Worm (Caenorhabditis elegans) whole organism, L1 larva: ENCODE results near the gene R11F4.1.

Experiments used
- C16A3.4 ChIP-seq: fragments of 150-350 bp; optimal IDR thresholded peaks from 2 replicates; lab custom pipeline; 2014; ENCODE audit warnings: missing biosample characterization, missing genetic modification characterization
- ceh-90 ChIP-seq: sonication (generic microtip); optimal IDR thresholded peaks from 2 replicates; lab custom pipeline; 2016; ENCODE audit warnings: missing genetic modification characterization, missing compliant biosample characterization
- ces-1 ChIP-seq: fragments of 150-350 bp; optimal IDR thresholded peaks from 2 replicates; lab custom pipeline; 2014; ENCODE audit warnings: missing biosample characterization, missing genetic modification reagents, missing genetic modification characterization
- elt-3 ChIP-seq, 6 experiments: fragments of 150-350 bp in 1 of 6; sonication (generic microtip); optimal IDR thresholded peaks; 2 replicates each; lab custom pipeline; 2017 to 2018; ENCODE audit warnings: missing biosample characterization in 6 of 6, missing genetic modification characterization in 6 of 6, inconsistent platforms in 1 of 6
- fkh-10 ChIP-seq: sonication (generic microtip); optimal IDR thresholded peaks from 2 replicates; lab custom pipeline; 2017; ENCODE audit warnings: missing biosample characterization, missing genetic modification reagents, missing genetic modification characterization
- fos-1 ChIP-seq: fragments of 150-350 bp; optimal IDR thresholded peaks from 2 replicates; lab custom pipeline; 2014; ENCODE audit warnings: missing biosample characterization, missing genetic modification characterization
- hlh-4 ChIP-seq: sonication (generic microtip); optimal IDR thresholded peaks from 2 replicates; lab custom pipeline; 2016; ENCODE audit warnings: mild to moderate bottlenecking, missing genetic modification characterization, missing compliant biosample characterization
- nhr-19 ChIP-seq: fragments of 200-800 bp; sonication (Bioruptor generic); conservative IDR thresholded peaks from 2 replicates; pipeline ENCODE4 v1.3.6; 2022; ENCODE audit warnings: missing genetic modification characterization, missing compliant biosample characterization
- nhr-237 ChIP-seq: fragments of 150-350 bp; optimal IDR thresholded peaks from 2 replicates; lab custom pipeline; 2014; ENCODE audit warnings: missing biosample characterization, missing genetic modification characterization
- pqm-1 ChIP-seq: sonication (generic microtip); optimal IDR thresholded peaks from 3 replicates; lab custom pipeline; 2017; ENCODE audit warnings: missing biosample characterization, missing genetic modification characterization
- unc-62 ChIP-seq: fragments of 150-350 bp; optimal IDR thresholded peaks from 2 replicates; lab custom pipeline; 2014; ENCODE audit warnings: missing biosample characterization, missing genetic modification reagents, missing genetic modification characterization

DNA sequence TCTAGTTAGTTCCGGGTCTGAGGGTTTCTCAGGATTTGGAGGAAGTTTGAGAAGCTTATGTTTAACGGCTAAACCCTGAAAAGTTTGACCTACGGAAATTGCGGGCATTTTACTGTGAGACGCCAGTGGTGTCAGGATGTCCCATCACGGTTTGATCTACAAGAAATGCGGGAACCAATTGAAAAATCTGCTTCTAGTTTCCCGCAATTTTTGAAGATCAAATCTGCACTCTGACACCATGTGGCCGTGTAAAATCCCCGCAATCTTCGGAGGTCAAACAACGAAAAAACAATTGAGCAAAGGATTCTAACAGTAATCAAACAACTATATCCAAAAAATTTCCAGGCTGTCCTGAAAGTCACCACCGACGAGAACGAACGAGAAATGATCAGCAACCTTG lies 31.2 kb downstream of the R11F4.1 start:
- TF ChIP-seq C16A3.4 = no peak
- no peak for TF ChIP-seq elt-3 (tag; optimal IDR thresholded peaks at IDR 0.05; lab: Kevin White, UChicago)
- TF ChIP-seq unc-62 = no peak
- TF ChIP-seq ceh-90 (tag; lab: Kevin White, UChicago) = no peak
- TF ChIP-seq hlh-4 (tag; lab: Kevin White, UChicago) = no peak
- TF ChIP-seq fos-1 = no peak
- TF ChIP-seq ces-1 (GFP tag; lab: Kevin White, UChicago) = no peak
- TF ChIP-seq fkh-10 (GFP tag; lab: Kevin White, UChicago) = no peak
- no peak for TF ChIP-seq pqm-1 (tag; lab: Kevin White, UChicago)
- TF ChIP-seq nhr-19 (GFP tag; lab: Robert Waterston, UW) = no peak
- TF ChIP-seq nhr-237 = no peak
